Worm (Caenorhabditis elegans) whole organism, L4/young adult: ENCODE data around the gene fars-3.

ENCODE experiments used
- dao-5 ChIP-seq: sonication (generic microtip); optimal IDR thresholded peaks from 2 replicates; lab custom pipeline; 2016; ENCODE audit warnings: missing genotype, missing genetic modification characterization, moderate library complexity, missing compliant biosample characterization
- him-1 ChIP-seq: sonication (generic microtip); optimal IDR thresholded peaks from 2 replicates; lab custom pipeline; 2016; ENCODE audit warnings: missing genotype, missing genetic modification reagents, missing genetic modification characterization, missing compliant biosample characterization

ce11 chrII:8515521-8515920 lies 50.9 kb downstream of the fars-3 start:
- TF ChIP-seq him-1 (no peak), dao-5 (tag; lab: Kevin White, UChicago) (no peak)
